Worm (Caenorhabditis elegans) whole organism, midembryonic: ENCODE results near the gene C45B11.9.

Experiments
- T22C8.4 ChIP-seq: fragments of 200-800 bp; sonication (Bioruptor generic); IDR thresholded peaks from 2 replicates; pipeline ENCODE4 v1.3.6; 2022; ENCODE audit warnings: missing genetic modification characterization, missing compliant biosample characterization
- cog-1 ChIP-seq: sonication (generic microtip); optimal IDR thresholded peaks from 2 replicates; lab custom pipeline; 2016; ENCODE audit warnings: missing genetic modification characterization, missing compliant biosample characterization
- klf-2 ChIP-seq: fragments of 200-800 bp; sonication (Bioruptor generic); conservative IDR thresholded peaks from 2 replicates; pipeline ENCODE4 v1.3.6; 2022; ENCODE audit warnings: missing genetic modification reagents, missing genetic modification characterization, missing compliant biosample characterization
- ref-1 ChIP-seq: fragments of 200-800 bp; sonication (Bioruptor generic); conservative IDR thresholded peaks from 2 replicates; pipeline ENCODE4 v1.3.6; 2022; ENCODE audit warnings: missing genetic modification reagents, missing genetic modification characterization, missing compliant biosample characterization
- ztf-23 ChIP-seq: fragments of 200-800 bp; sonication (Bioruptor generic); IDR thresholded peaks from 2 replicates; pipeline ENCODE4 v1.3.6; 2022; ENCODE audit warnings: missing genetic modification reagents, missing genetic modification characterization, missing compliant biosample characterization

The C45B11.9 gene

ce11 chrV:11087119-11087518, 47.0 kb downstream of the C45B11.9 start:
- TF ChIP-seq klf-2 (no peak), cog-1 (tag; lab: Kevin White, UChicago) (no peak), ztf-23 (GFP tag; lab: Robert Waterston, UW) (no peak), ref-1 (GFP tag; lab: Robert Waterston, UW) (no peak)

DNA sequence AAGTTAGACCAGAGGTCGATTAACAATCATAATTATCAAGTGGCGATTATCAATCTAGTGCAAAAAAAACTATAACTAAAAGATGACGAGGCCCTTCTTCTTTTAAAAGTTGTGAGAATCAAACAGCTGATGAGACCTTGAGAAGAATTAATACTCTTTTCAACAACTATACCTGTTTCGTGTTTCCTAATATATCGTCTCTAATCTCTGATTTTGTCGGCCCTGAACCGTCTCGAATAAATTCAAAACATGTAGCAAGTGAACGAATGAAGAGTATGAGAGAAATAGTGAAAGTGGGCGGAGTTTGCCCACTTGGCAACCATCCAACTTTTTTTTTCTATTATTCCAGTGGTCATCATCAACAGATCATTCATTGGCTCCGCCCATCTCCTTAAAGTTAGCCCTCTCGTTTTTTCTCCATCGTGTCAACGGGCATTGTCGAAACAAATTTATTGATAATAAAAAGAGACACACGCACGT, 47.4 kb downstream of the C45B11.9 start, which contains the start of gene Y42A5A.1:
TSS of gene Y42A5A.1 (plus strand) at position 430 of the 480 bp plus-strand sequence.
- TF ChIP-seq T22C8.4 = no peak
